Fruit fly (Drosophila melanogaster) whole organism, embryonic: ENCODE results near the gene Rpt5.

ENCODE experiments used
- Asciz ChIP-seq: fragments of 200-800 bp; sonication (Bioruptor generic); optimal IDR thresholded peaks from 2 replicates; lab custom pipeline; 2017; ENCODE audit warnings: missing biosample characterization, mild to moderate bottlenecking, missing genetic modification characterization, missing genetic modification reagents
- Atf-2 ChIP-seq: fragments of 200-800 bp; sonication (Bioruptor generic); optimal IDR thresholded peaks from 2 replicates; lab custom pipeline; 2016; ENCODE audit warnings: missing biosample characterization, missing genetic modification characterization
- Awh ChIP-seq: fragments of 200-800 bp; sonication (Bioruptor generic); IDR thresholded peaks from 2 replicates; pipeline ENCODE4, ENCODE4 v1.3.6; 2022; ENCODE audit warnings: missing biosample characterization, missing genetic modification characterization
- CG10431 ChIP-seq: fragments of 200-800 bp; sonication (Bioruptor generic); optimal IDR thresholded peaks from 3 replicates; lab custom pipeline; 2018; ENCODE audit warnings: missing biosample characterization, mild to moderate bottlenecking, missing genetic modification characterization
- CG11398 ChIP-seq: fragments of 200-800 bp; sonication (Bioruptor generic); optimal IDR thresholded peaks from 2 replicates; lab custom pipeline; 2016; ENCODE audit warnings: missing biosample characterization, missing genetic modification characterization
- CG11695 ChIP-seq: fragments of 200-800 bp; sonication (Bioruptor generic); IDR thresholded peaks from 3 replicates; pipeline ENCODE4 v1.3.6; 2022; ENCODE audit warnings: missing biosample characterization, missing genetic modification characterization
- CG11723 ChIP-seq: fragments of 200-800 bp; sonication (Bioruptor generic); optimal IDR thresholded peaks from 2 replicates; lab custom pipeline; 2017; ENCODE audit warnings: missing biosample characterization, mild to moderate bottlenecking, missing genetic modification characterization
- CG15073 ChIP-seq: fragments of 200-800 bp; sonication (Bioruptor generic); optimal IDR thresholded peaks from 2 replicates; lab custom pipeline; 2016; ENCODE audit warnings: missing biosample characterization, missing genetic modification characterization
- CG1603 ChIP-seq: fragments of 200-800 bp; sonication (Bioruptor generic); optimal IDR thresholded peaks from 2 replicates; lab custom pipeline; 2019; ENCODE audit warnings: missing biosample characterization, mild to moderate bottlenecking, missing genetic modification characterization, moderate library complexity
- CG17568 ChIP-seq: fragments of 200-800 bp; sonication (Bioruptor generic); optimal IDR thresholded peaks from 2 replicates; lab custom pipeline; 2018; ENCODE audit warnings: missing biosample characterization, mild to moderate bottlenecking, missing genetic modification characterization, moderate library complexity
- CG17802 ChIP-seq: fragments of 200-800 bp; sonication (Bioruptor generic); optimal IDR thresholded peaks from 2 replicates; lab custom pipeline; 2018; ENCODE audit warnings: missing biosample characterization, mild to moderate bottlenecking, missing genetic modification characterization, moderate library complexity
- CG2116 ChIP-seq: fragments of 200-800 bp; sonication (Bioruptor generic); optimal IDR thresholded peaks from 3 replicates; lab custom pipeline; 2018; ENCODE audit warnings: missing biosample characterization, mild to moderate bottlenecking, missing genetic modification characterization
- CG2129 ChIP-seq: fragments of 200-800 bp; sonication (Bioruptor generic); IDR thresholded peaks from 2 replicates; pipeline ENCODE4 v1.3.6; 2022; ENCODE audit warnings: missing biosample characterization, missing genetic modification characterization; ENCODE audit not compliant: partially characterized antibody
- CG31441 ChIP-seq: fragments of 200-800 bp; sonication (Bioruptor generic); IDR thresholded peaks from 2 replicates; pipeline ENCODE4 v1.3.6; 2022; ENCODE audit warnings: missing biosample characterization, missing genetic modification characterization
- CG42726 ChIP-seq: fragments of 200-800 bp; sonication (Bioruptor generic); IDR thresholded peaks from 2 replicates; pipeline ENCODE4 v1.3.6; 2022; ENCODE audit warnings: missing biosample characterization, missing genetic modification characterization; ENCODE audit not compliant: partially characterized antibody
- CG4617 ChIP-seq: fragments of 200-800 bp; sonication (Bioruptor generic); optimal IDR thresholded peaks from 3 replicates; lab custom pipeline; 2016; ENCODE audit warnings: missing biosample characterization, missing genetic modification characterization, borderline replicate concordance
- CG6254 ChIP-seq: fragments of 200-800 bp; sonication (Bioruptor generic); optimal IDR thresholded peaks from 3 replicates; lab custom pipeline; 2017; ENCODE audit warnings: mild to moderate bottlenecking, missing biosample characterization, missing genetic modification reagents, missing genetic modification characterization
- CG6683 ChIP-seq: fragments of 200-800 bp; sonication (Bioruptor generic); optimal IDR thresholded peaks from 2 replicates; lab custom pipeline; 2017; ENCODE audit warnings: missing biosample characterization, mild to moderate bottlenecking, missing genetic modification characterization, missing genetic modification reagents
- CG8089 ChIP-seq: fragments of 200-800 bp; sonication (Bioruptor generic); optimal IDR thresholded peaks from 3 replicates; lab custom pipeline; 2016; ENCODE audit warnings: missing biosample characterization, missing genetic modification characterization
- CG9437 ChIP-seq: fragments of 200-800 bp; sonication (Bioruptor generic); optimal IDR thresholded peaks from 2 replicates; lab custom pipeline; 2018; ENCODE audit warnings: missing biosample characterization, mild to moderate bottlenecking, missing genetic modification characterization
- CHES-1-like ChIP-seq: fragments of 200-800 bp; sonication (Bioruptor generic); optimal IDR thresholded peaks from 2 replicates; lab custom pipeline; 2016; ENCODE audit warnings: missing biosample characterization, missing genetic modification characterization
- CTCF ChIP-seq: fragments of 200-800 bp; sonication (Bioruptor generic); optimal IDR thresholded peaks from 2 replicates; lab custom pipeline; 2017; ENCODE audit warnings: missing biosample characterization, mild to moderate bottlenecking, missing genetic modification characterization, moderate library complexity
- Chrac-16 ChIP-seq: fragments of 200-800 bp; sonication (Bioruptor generic); optimal IDR thresholded peaks from 3 replicates; lab custom pipeline; 2016; ENCODE audit warnings: missing biosample characterization, missing genetic modification characterization
- Dad ChIP-seq: fragments of 200-800 bp; sonication (Bioruptor generic); optimal IDR thresholded peaks from 3 replicates; lab custom pipeline; 2016; ENCODE audit warnings: missing biosample characterization, missing genetic modification characterization
- Dip3 ChIP-seq: fragments of 200-800 bp; sonication (Bioruptor generic); optimal IDR thresholded peaks from 3 replicates; lab custom pipeline; 2016; ENCODE audit warnings: missing biosample characterization, missing genetic modification characterization
- Dll ChIP-seq: fragments of 200-800 bp; sonication (Bioruptor generic); IDR thresholded peaks from 4 replicates; pipeline ENCODE4 v1.3.6; 2022; ENCODE audit warnings: missing biosample characterization, missing genetic modification characterization; ENCODE audit not compliant: partially characterized antibody
- Doc2 ChIP-seq: fragments of 200-800 bp; sonication (Bioruptor generic); IDR thresholded peaks from 2 replicates; pipeline ENCODE4 v1.3.6; 2022; ENCODE audit warnings: missing biosample characterization, missing genetic modification characterization
- ERR ChIP-seq: fragments of 200-800 bp; sonication (Bioruptor generic); optimal IDR thresholded peaks from 2 replicates; lab custom pipeline; 2016; ENCODE audit warnings: missing biosample characterization, missing genetic modification characterization
- Kr ChIP-seq: fragments of 200-800 bp; sonication (Bioruptor generic); optimal IDR thresholded peaks from 2 replicates; lab custom pipeline; 2017; ENCODE audit warnings: missing biosample characterization, mild to moderate bottlenecking, missing genetic modification characterization
- NC2α ChIP-seq: fragments of 200-800 bp; sonication (Bioruptor generic); optimal IDR thresholded peaks from 2 replicates; lab custom pipeline; 2016; ENCODE audit warnings: missing biosample characterization, missing genetic modification characterization
- Oli ChIP-seq: fragments of 200-800 bp; sonication (Bioruptor generic); optimal IDR thresholded peaks from 2 replicates; lab custom pipeline; 2018; ENCODE audit warnings: missing biosample characterization, mild to moderate bottlenecking, missing genetic modification characterization, moderate library complexity
- Pdp1 ChIP-seq, 2 experiments: fragments of 200-800 bp; sonication (Bioruptor generic); optimal IDR thresholded peaks; 3 replicates each; lab custom pipeline; 2016; ENCODE audit warnings: missing biosample characterization in 2 of 2, missing genetic modification characterization in 2 of 2, mild to moderate bottlenecking in 1 of 2, moderate library complexity in 1 of 2
- Sox100B ChIP-seq: fragments of 200-800 bp; sonication (Bioruptor generic); optimal IDR thresholded peaks from 3 replicates; lab custom pipeline; 2018; ENCODE audit warnings: missing biosample characterization, mild to moderate bottlenecking, missing genetic modification characterization
- Trl ChIP-seq, 3 experiments: fragments of >200 bp in 2 of 3; fragments of 200-800 bp in 1 of 3; sonication (Bioruptor generic) in 1 of 3; optimal IDR thresholded peaks; 2 replicates in 1 of 3; 3 replicates in 2 of 3; lab custom pipeline; 2016 to 2017; ENCODE audit warnings: missing biosample characterization in 1 of 3, missing genetic modification characterization in 1 of 3
- btn ChIP-seq: fragments of 200-800 bp; sonication (Bioruptor generic); optimal IDR thresholded peaks from 2 replicates; lab custom pipeline; 2016; ENCODE audit warnings: missing biosample characterization, missing genetic modification characterization
- chinmo ChIP-seq: fragments of 200-800 bp; sonication (Bioruptor generic); IDR thresholded peaks from 4 replicates; pipeline ENCODE4 v1.3.6; 2022; ENCODE audit warnings: missing biosample characterization, missing genetic modification characterization; ENCODE audit not compliant: partially characterized antibody
- klu ChIP-seq: fragments of 200-800 bp; sonication (Bioruptor generic); IDR thresholded peaks from 2 replicates; pipeline ENCODE4 v1.3.6; 2022; ENCODE audit warnings: missing biosample characterization, missing genetic modification characterization
- lola ChIP-seq, 3 experiments: fragments of >200 bp in 2 of 3; fragments of 200-800 bp in 1 of 3; sonication (Bioruptor generic) in 1 of 3; optimal IDR thresholded peaks; 2 replicates each; lab custom pipeline; 2017 to 2019; ENCODE audit warnings: missing biosample characterization in 3 of 3, missing genetic modification characterization in 3 of 3, mild to moderate bottlenecking in 1 of 3, moderate library complexity in 1 of 3
- luna ChIP-seq: fragments of 200-800 bp; sonication (Bioruptor generic); optimal IDR thresholded peaks from 2 replicates; lab custom pipeline; 2016; ENCODE audit warnings: missing biosample characterization, missing genetic modification characterization
- maf-S ChIP-seq: fragments of 200-800 bp; sonication (Bioruptor generic); optimal IDR thresholded peaks from 2 replicates; lab custom pipeline; 2016; ENCODE audit warnings: missing biosample characterization, missing genetic modification characterization
- pan ChIP-seq, 4 experiments: fragments of >200 bp in 3 of 4; fragments of 200-800 bp in 1 of 4; sonication (Bioruptor generic) in 1 of 4; optimal IDR thresholded peaks in 3 of 4; IDR thresholded peaks in 1 of 4; 2 replicates each; pipeline versions ENCODE4 v1.3.6 to Lab custom; 2017 to 2022; ENCODE audit warnings: missing biosample characterization in 2 of 4, missing genetic modification characterization in 2 of 4, mixed read lengths in 1 of 4
- row ChIP-seq: fragments of 200-800 bp; sonication (Bioruptor generic); IDR thresholded peaks from 3 replicates; pipeline ENCODE4 v1.3.6; 2022; ENCODE audit warnings: missing biosample characterization, missing genetic modification characterization
- sc ChIP-seq, 3 experiments: fragments of >200 bp in 2 of 3; fragments of 200-800 bp in 1 of 3; sonication (Bioruptor generic) in 1 of 3; optimal IDR thresholded peaks; 2 replicates in 2 of 3; 3 replicates in 1 of 3; lab custom pipeline; 2017; ENCODE audit warnings: mild to moderate bottlenecking in 1 of 3, missing biosample characterization in 1 of 3, missing genetic modification characterization in 1 of 3, missing genetic modification reagents in 1 of 3
- tin ChIP-seq: fragments of 200-800 bp; sonication (Bioruptor generic); optimal IDR thresholded peaks from 3 replicates; lab custom pipeline; 2016; ENCODE audit warnings: missing biosample characterization, missing genetic modification characterization
- trem ChIP-seq: fragments of 200-800 bp; optimal IDR thresholded peaks from 3 replicates; lab custom pipeline; 2019; ENCODE audit warnings: missing biosample characterization, mild to moderate bottlenecking, missing genetic modification characterization, moderate library complexity
- ttk ChIP-seq: fragments of 200-800 bp; sonication (Bioruptor generic); IDR thresholded peaks from 2 replicates; pipeline ENCODE4 v2.1.2; 2022; ENCODE audit warnings: missing biosample characterization, missing genetic modification characterization
- unpg ChIP-seq: fragments of 200-800 bp; sonication (Bioruptor generic); optimal IDR thresholded peaks from 3 replicates; lab custom pipeline; 2018; ENCODE audit warnings: missing biosample characterization, mild to moderate bottlenecking, missing genetic modification characterization, moderate library complexity
- zf30C ChIP-seq: fragments of 200-800 bp; sonication (Bioruptor generic); optimal IDR thresholded peaks from 3 replicates; lab custom pipeline; 2018; ENCODE audit warnings: missing biosample characterization, mild to moderate bottlenecking, missing genetic modification characterization

Rpt5 gene

dm6 chr3R:23767417-23767853 lies 14.8 kb downstream of the Rpt5 start, which contains the start of the genes CG10214 and CG10375 (continued):
- TF ChIP-seq CG9437 (GFP tag; lab: Kevin White, UChicago): peak; percentile 69
- no peak for TF ChIP-seq Kr (GFP tag; lab: Kevin White, UChicago)
- TF ChIP-seq Dad (GFP tag; lab: Kevin White, UChicago): peak; percentile 77
- TF ChIP-seq CG11723: no peak
- peak; percentile 94 for TF ChIP-seq CG1603 (tag; lab: Kevin White, UChicago)
- no peak for TF ChIP-seq Asciz (GFP tag; lab: Kevin White, UChicago)
- no peak for TF ChIP-seq chinmo (GFP tag; lab: Robert Waterston, UW)
- peak; percentile 61; the same call in 2 of the 4 replicates for TF ChIP-seq Dll (GFP tag; lab: Robert Waterston, UW)
- TF ChIP-seq CG6683 (GFP tag; lab: Kevin White, UChicago): peak; percentile 48
- peak; percentile 49 for TF ChIP-seq Sox100B
- TF ChIP-seq Pdp1 (GFP tag; optimal IDR thresholded peaks at IDR 0.05; lab: Kevin White, UChicago): peak; percentile 81 to 96
- peak; percentile 90 for TF ChIP-seq trem (tag; lab: Kevin White, UChicago)
- TF ChIP-seq CTCF (GFP tag; lab: Kevin White, UChicago): peak; percentile 41
- TF ChIP-seq CG2129 (GFP tag; lab: Robert Waterston, UW): 0 out of 2 replicates have a peak, but pooled peaks have one; percentile 19
- TF ChIP-seq Trl (optimal IDR thresholded peaks at IDR 0.05; lab: Kevin White, UChicago): no peak
- TF ChIP-seq Trl (GFP tag; optimal IDR thresholded peaks at IDR 0.05; lab: Kevin White, UChicago): peak; percentile 88
- peak; percentile 74 for TF ChIP-seq maf-S
- peak; percentile 18 for TF ChIP-seq luna (GFP tag; lab: Kevin White, UChicago)
- peak; percentile 73 for TF ChIP-seq tin (GFP tag; lab: Kevin White, UChicago)
- TF ChIP-seq ERR (GFP tag; lab: Kevin White, UChicago): peak; percentile 73
- TF ChIP-seq klu: no peak; the same call in 1 of the 2 replicates
- TF ChIP-seq CG4617 (GFP tag; lab: Kevin White, UChicago): peak; percentile 95
- TF ChIP-seq CG17568 (GFP tag; lab: Kevin White, UChicago): no peak
- TF ChIP-seq pan (optimal IDR thresholded peaks at IDR 0.05; lab: Kevin White, UChicago): no peak
- TF ChIP-seq pan (GFP tag; optimal IDR thresholded peaks at IDR 0.05 in 1 of 2, IDR thresholded peaks at IDR 0.05 in 1 of 2): peak in 1 of 2 experiments; percentile 74
- TF ChIP-seq CG11398 (GFP tag; lab: Kevin White, UChicago): peak; percentile 64
- peak; percentile 29 for TF ChIP-seq CG15073 (GFP tag; lab: Kevin White, UChicago)
- TF ChIP-seq zf30C (GFP tag; lab: Kevin White, UChicago): no peak
- no peak for TF ChIP-seq CG6254 (GFP tag; lab: Kevin White, UChicago)
- TF ChIP-seq NC2α: peak; percentile 67
- TF ChIP-seq CG17802: peak; percentile 35
- TF ChIP-seq lola (GFP tag; optimal IDR thresholded peaks at IDR 0.05; lab: Kevin White, UChicago): peak in 1 of 3 experiments; percentile 64
- TF ChIP-seq Doc2 (GFP tag; lab: Robert Waterston, UW): no peak
- peak; percentile 18; the same call in 1 of the 2 replicates for TF ChIP-seq Awh (GFP tag; lab: Robert Waterston, UW)
- TF ChIP-seq unpg: peak; percentile 76
- peak; percentile 90 for TF ChIP-seq CHES-1-like (GFP tag; lab: Kevin White, UChicago)
- no peak; the same call in none of the 2 replicates for TF ChIP-seq CG31441 (GFP tag; lab: Robert Waterston, UW)
- peak; percentile 80 for TF ChIP-seq Dip3 (GFP tag; lab: Kevin White, UChicago)
- peak; percentile 69 for TF ChIP-seq CG2116 (GFP tag; lab: Kevin White, UChicago)
- no peak for TF ChIP-seq CG42726 (GFP tag; lab: Robert Waterston, UW)
- peak; percentile 50 for TF ChIP-seq btn (GFP tag; lab: Kevin White, UChicago)
- TF ChIP-seq CG11695: peak; percentile 35; the same call in 1 of the 3 replicates
- TF ChIP-seq Atf-2 (GFP tag; lab: Kevin White, UChicago): peak; percentile 10
- no peak for TF ChIP-seq sc (optimal IDR thresholded peaks at IDR 0.05; lab: Kevin White, UChicago)
- TF ChIP-seq sc (GFP tag; optimal IDR thresholded peaks at IDR 0.05; lab: Kevin White, UChicago): no peak
- TF ChIP-seq ttk (GFP tag; lab: Robert Waterston, UW): peak; percentile 52
- peak; percentile 35 for TF ChIP-seq Oli (tag; lab: Kevin White, UChicago)
- peak; percentile 67 for TF ChIP-seq CG8089
- peak; percentile 85 for TF ChIP-seq row (GFP tag; lab: Robert Waterston, UW)
- TF ChIP-seq CG10431 (GFP tag; lab: Kevin White, UChicago): no peak
- peak; percentile 70 for TF ChIP-seq Chrac-16
